Fruit fly (Drosophila melanogaster): ENCODE data around the gene CG34426.

CG34426 gene

dm6 chr3L:8808244-8808643, 6.0 kb downstream of the CG34426 start, which contains the start of gene CG13308:
TSS of gene CG13308 (plus strand) at chr3L:8808544.
- TF ChIP-seq psq (optimal IDR thresholded peaks at IDR 0.05): no peak
- TF ChIP-seq Dll (optimal IDR thresholded peaks at IDR 0.05): no peak
- no peak for TF ChIP-seq CG8478 (optimal IDR thresholded peaks at IDR 0.05)
- no peak for TF ChIP-seq pan (optimal IDR thresholded peaks at IDR 0.05)
- TF ChIP-seq usp (GFP tag; optimal IDR thresholded peaks at IDR 0.05): no peak
- TF ChIP-seq EcR (GFP tag; optimal IDR thresholded peaks at IDR 0.05): no peak

dm6 chr3L:8810095-8810494, 7.8 kb downstream of the CG34426 start, which contains the start of gene CG13309:
TSS of gene CG13309 (plus strand) at chr3L:8810395.
- TF ChIP-seq pan (optimal IDR thresholded peaks at IDR 0.05) (no peak), EcR (GFP tag; optimal IDR thresholded peaks at IDR 0.05) (no peak), Dll (optimal IDR thresholded peaks at IDR 0.05) (no peak), psq (optimal IDR thresholded peaks at IDR 0.05) (no peak), usp (GFP tag; optimal IDR thresholded peaks at IDR 0.05) (no peak), CG8478 (optimal IDR thresholded peaks at IDR 0.05) (no peak)

- TF ChIP-seq Dll (optimal IDR thresholded peaks at IDR 0.05) (no peak), usp (GFP tag; optimal IDR thresholded peaks at IDR 0.05) (no peak), pan (optimal IDR thresholded peaks at IDR 0.05) (no peak), CG8478 (optimal IDR thresholded peaks at IDR 0.05) (no peak), EcR (GFP tag; optimal IDR thresholded peaks at IDR 0.05) (no peak), psq (optimal IDR thresholded peaks at IDR 0.05) (no peak)
Measured at dm6 chr3L:8813484-8813883, 11.2 kb downstream of the CG34426 start.

dm6 chr3L:8819441-8819840, 17.2 kb downstream of the CG34426 start:
- TF ChIP-seq Dll (optimal IDR thresholded peaks at IDR 0.05): peak; percentile 32
- TF ChIP-seq pan (optimal IDR thresholded peaks at IDR 0.05): no peak
- no peak for TF ChIP-seq CG8478 (optimal IDR thresholded peaks at IDR 0.05)
- no peak for TF ChIP-seq psq (optimal IDR thresholded peaks at IDR 0.05)
- TF ChIP-seq usp (GFP tag; optimal IDR thresholded peaks at IDR 0.05): no peak

- TF ChIP-seq Dll (optimal IDR thresholded peaks at IDR 0.05) (no peak), psq (optimal IDR thresholded peaks at IDR 0.05) (no peak), usp (GFP tag; optimal IDR thresholded peaks at IDR 0.05) (no peak), EcR (GFP tag; optimal IDR thresholded peaks at IDR 0.05) (no peak), pan (optimal IDR thresholded peaks at IDR 0.05) (no peak), CG8478 (optimal IDR thresholded peaks at IDR 0.05) (no peak)
Measured at dm6 chr3L:8821708-8822660, 19.7 kb downstream of the CG34426 start.

- no peak for TF ChIP-seq CG8478 (optimal IDR thresholded peaks at IDR 0.05)
- TF ChIP-seq EcR (GFP tag; optimal IDR thresholded peaks at IDR 0.05): peak in 1 of 2 experiments; percentile 16
Measured at dm6 chr3L:8822881-8823435, 20.7 kb downstream of the CG34426 start.

dm6 chr3L:8823730-8824374, 21.6 kb downstream of the CG34426 start:
- TF ChIP-seq pan (optimal IDR thresholded peaks at IDR 0.05) (no peak), CG8478 (optimal IDR thresholded peaks at IDR 0.05) (no peak), usp (GFP tag; optimal IDR thresholded peaks at IDR 0.05) (no peak)

- TF ChIP-seq usp (GFP tag; optimal IDR thresholded peaks at IDR 0.05) (no peak), Dll (optimal IDR thresholded peaks at IDR 0.05) (no peak), CG8478 (optimal IDR thresholded peaks at IDR 0.05) (no peak)
Measured at dm6 chr3L:8824403-8825029, 22.3 kb downstream of the CG34426 start.

dm6 chr3L:8825030-8825407, 22.8 kb downstream of the CG34426 start:
- no peak for TF ChIP-seq pan (optimal IDR thresholded peaks at IDR 0.05)
- no peak for TF ChIP-seq CG8478 (optimal IDR thresholded peaks at IDR 0.05)
- TF ChIP-seq Dll (optimal IDR thresholded peaks at IDR 0.05): no peak
- TF ChIP-seq usp (GFP tag; optimal IDR thresholded peaks at IDR 0.05): no peak
- TF ChIP-seq psq (optimal IDR thresholded peaks at IDR 0.05): no peak
- TF ChIP-seq EcR (GFP tag; optimal IDR thresholded peaks at IDR 0.05): no peak

dm6 chr3L:8825560-8825959, 23.3 kb downstream of the CG34426 start:
- TF ChIP-seq usp (GFP tag; optimal IDR thresholded peaks at IDR 0.05): no peak
- no peak for TF ChIP-seq EcR (GFP tag; optimal IDR thresholded peaks at IDR 0.05)
- TF ChIP-seq pan (optimal IDR thresholded peaks at IDR 0.05): no peak
- no peak for TF ChIP-seq Dll (optimal IDR thresholded peaks at IDR 0.05)
- TF ChIP-seq CG8478 (optimal IDR thresholded peaks at IDR 0.05): no peak
- TF ChIP-seq psq (optimal IDR thresholded peaks at IDR 0.05): no peak

- no peak for TF ChIP-seq pan (optimal IDR thresholded peaks at IDR 0.05)
- TF ChIP-seq Dll (optimal IDR thresholded peaks at IDR 0.05): no peak
Measured at dm6 chr3L:8826038-8826437, 23.8 kb downstream of the CG34426 start.

Data from whole organism.